Fruit fly (Drosophila melanogaster): Measurements from ENCODE around the gene Edem2.
A peak's percentile ranks its signal among the peaks of the same experiment; 100 is the strongest.

Edem2 gene

DNA sequence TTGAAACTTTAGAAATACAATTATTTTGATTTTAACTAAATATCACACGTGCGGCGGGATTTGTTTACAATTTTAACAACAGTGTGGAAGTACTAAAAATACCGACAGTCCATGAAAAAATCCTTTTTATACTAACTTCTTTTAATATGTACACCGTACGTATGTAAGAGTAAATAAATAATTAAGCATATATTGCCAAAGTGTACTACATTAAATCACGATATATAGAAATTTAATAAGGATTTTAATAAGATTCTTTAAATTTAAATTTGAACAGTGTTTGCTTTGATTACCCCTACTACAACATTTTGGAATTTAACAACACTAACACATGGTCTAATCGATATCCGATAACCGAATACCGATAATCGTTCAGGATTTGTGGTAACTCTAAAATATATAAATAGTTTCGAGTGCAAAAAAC, 30.2 kb downstream of the Edem2 start, which contains the start of the genes Ski6 and CG16812 (continued):
- TF ChIP-seq slbo (GFP tag; IDR thresholded peaks at IDR 0.05) (peak; percentile 77), ewg (GFP tag; optimal IDR thresholded peaks at IDR 0.05) (peak; percentile 13), sima (GFP tag; optimal IDR thresholded peaks at IDR 0.05) (no peak), ftz-f1 (GFP tag; optimal IDR thresholded peaks at IDR 0.05) (no peak), croc (GFP tag; conservative IDR thresholded peaks at IDR 0.05) (no peak), Xbp1 (GFP tag; optimal IDR thresholded peaks at IDR 0.05) (peak; percentile 74), CG16813 (GFP tag; IDR thresholded peaks at IDR 0.05; ENCODE audit: partially characterized antibody) (peak; percentile 63; the same call in 2 of the 3 replicates), aop (GFP tag; IDR thresholded peaks at IDR 0.05) (no peak), GATAe (GFP tag; conservative IDR thresholded peaks at IDR 0.05) (no peak), Six4 (GFP tag; optimal IDR thresholded peaks at IDR 0.05) (peak; percentile 46), gsb (GFP tag; IDR thresholded peaks at IDR 0.05) (no peak), danr (GFP tag; IDR thresholded peaks at IDR 0.05) (peak; percentile 16; the same call in 1 of the 2 replicates), Camta (GFP tag; optimal IDR thresholded peaks at IDR 0.05) (peak; percentile 48), CG10274 (GFP tag; optimal IDR thresholded peaks at IDR 0.05) (no peak), Fer2 (tag; optimal IDR thresholded peaks at IDR 0.05) (peak; percentile 66), YL-1 (GFP tag; optimal IDR thresholded peaks at IDR 0.05) (peak; percentile 66), nerfin-2 (GFP tag; IDR thresholded peaks at IDR 0.05; ENCODE audit: partially characterized antibody) (no peak), zen (tag; optimal IDR thresholded peaks at IDR 0.05) (peak; percentile 83), ham (GFP tag; IDR thresholded peaks at IDR 0.05) (no peak), sug (tag; optimal IDR thresholded peaks at IDR 0.05) (no peak), dm (GFP tag; optimal IDR thresholded peaks at IDR 0.05) (peak; percentile 43), CG8359 (GFP tag; optimal IDR thresholded peaks at IDR 0.05; ENCODE audit: borderline replicate concordance) (no peak), dmrt11E (tag; optimal IDR thresholded peaks at IDR 0.05) (peak; percentile 67), CG18011 (GFP tag; optimal IDR thresholded peaks at IDR 0.05) (no peak), CG11398 (GFP tag; optimal IDR thresholded peaks at IDR 0.05) (no peak), Tbp (GFP tag; optimal IDR thresholded peaks at IDR 0.05) (no peak), gt (GFP tag; IDR thresholded peaks at IDR 0.05) (no peak), dan (GFP tag; IDR thresholded peaks at IDR 0.05) (no peak), pzg (GFP tag; optimal IDR thresholded peaks at IDR 0.05) (peak; percentile 61), Jarid2 (GFP tag; optimal IDR thresholded peaks at IDR 0.05) (no peak), wor (GFP tag; IDR thresholded peaks at IDR 0.05) (no peak), ERR (GFP tag; optimal IDR thresholded peaks at IDR 0.05) (no peak), mam (GFP tag; optimal IDR thresholded peaks at IDR 0.05) (no peak), p53 (GFP tag; optimal IDR thresholded peaks at IDR 0.05) (no peak), Kr (GFP tag; optimal IDR thresholded peaks at IDR 0.05) (no peak), CG7786 (GFP tag; optimal IDR thresholded peaks at IDR 0.05) (peak; percentile 12), Bdp1 (GFP tag; optimal IDR thresholded peaks at IDR 0.05) (no peak), nmo (GFP tag; optimal IDR thresholded peaks at IDR 0.05) (peak; percentile 84), CG32767 (GFP tag; IDR thresholded peaks at IDR 0.05) (no peak), Spps (tag; optimal IDR thresholded peaks at IDR 0.05) (peak; percentile 59), crol (GFP tag; IDR thresholded peaks at IDR 0.05) (no peak), Drgx (GFP tag; IDR thresholded peaks at IDR 0.05) (no peak), repo (GFP tag; optimal IDR thresholded peaks at IDR 0.05) (no peak), ab (GFP tag; optimal IDR thresholded peaks at IDR 0.05) (no peak), en (GFP tag; optimal IDR thresholded peaks at IDR 0.05) (peak; percentile 3), CG3065 (GFP tag; optimal IDR thresholded peaks at IDR 0.05) (peak; percentile 10), CoRest (tag; optimal IDR thresholded peaks at IDR 0.05) (peak; percentile 81), Bteb2 (GFP tag; optimal IDR thresholded peaks at IDR 0.05) (peak; percentile 52), D (optimal IDR thresholded peaks at IDR 0.05) (no peak), D (GFP tag; optimal IDR thresholded peaks at IDR 0.05) (no peak), CkIIα-i1 (GFP tag; IDR thresholded peaks at IDR 0.05) (no peak), unpg (GFP tag; optimal IDR thresholded peaks at IDR 0.05) (no peak), Usf (GFP tag; optimal IDR thresholded peaks at IDR 0.05) (no peak)
